Worm (Caenorhabditis elegans): ENCODE results near the gene C45B11.6.

C45B11.6 gene

ce11 chrV:11041499-11041898, 2.4 kb upstream of the C45B11.6 start, which contains the start of gene C45B11.5:
Gene C45B11.5, plus strand, starts transcription at chrV:11041799.
- no peak for TF ChIP-seq nhr-28 (tag; optimal IDR thresholded peaks at IDR 0.05)
- no peak for TF ChIP-seq lin-32 (GFP tag; optimal IDR thresholded peaks at IDR 0.05)
- TF ChIP-seq snpc-4 (tag; optimal IDR thresholded peaks at IDR 0.05): no peak
- TF ChIP-seq cnd-1 (tag; optimal IDR thresholded peaks at IDR 0.05): no peak
- TF ChIP-seq sem-2 (GFP tag; optimal IDR thresholded peaks at IDR 0.05): no peak
- no peak for TF ChIP-seq mab-5 (tag; optimal IDR thresholded peaks at IDR 0.05)
- TF ChIP-seq nhr-76 (tag; optimal IDR thresholded peaks at IDR 0.05): no peak
- no peak for TF ChIP-seq ham-2 (GFP tag; optimal IDR thresholded peaks at IDR 0.05)
- TF ChIP-seq blmp-1 (tag; optimal IDR thresholded peaks at IDR 0.05): no peak
- TF ChIP-seq flh-1 (GFP tag; optimal IDR thresholded peaks at IDR 0.05): no peak
- no peak for TF ChIP-seq elt-3 (tag; optimal IDR thresholded peaks at IDR 0.05)
- no peak for TF ChIP-seq bed-3 (GFP tag; optimal IDR thresholded peaks at IDR 0.05)
- TF ChIP-seq zip-8 (tag; optimal IDR thresholded peaks at IDR 0.05): no peak
- TF ChIP-seq unc-120 (tag; optimal IDR thresholded peaks at IDR 0.05; ENCODE audit: poor library complexity, severe bottlenecking): no peak
- TF ChIP-seq mep-1 (tag; optimal IDR thresholded peaks at IDR 0.05): no peak
- no peak for TF ChIP-seq ceh-39 (tag; optimal IDR thresholded peaks at IDR 0.05)
- TF ChIP-seq nhr-237 (tag; optimal IDR thresholded peaks at IDR 0.05): no peak
- TF ChIP-seq M03D4.4 (tag; optimal IDR thresholded peaks at IDR 0.05): no peak
- no peak for TF ChIP-seq lin-13 (tag; optimal IDR thresholded peaks at IDR 0.05)
- no peak for TF ChIP-seq pha-4 (tag; optimal IDR thresholded peaks at IDR 0.05)

DNA sequence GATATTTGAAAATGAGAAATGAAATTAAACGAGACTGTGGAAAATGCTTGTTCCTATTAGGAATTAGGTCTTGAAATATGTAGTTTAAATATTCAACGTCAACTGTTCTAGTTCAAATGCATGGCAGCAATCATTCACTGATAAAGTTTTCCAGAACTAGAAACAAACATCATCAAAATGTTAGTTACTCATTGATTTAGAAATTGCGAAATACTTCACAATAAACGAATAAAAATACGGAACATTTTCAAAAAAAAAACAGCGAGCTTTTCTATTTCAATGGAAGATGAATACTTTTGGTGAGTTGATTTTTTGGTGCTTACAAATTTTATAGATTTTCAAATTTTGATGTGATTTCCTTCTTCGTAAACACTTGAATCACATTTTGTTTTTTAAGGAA, 1.3 kb upstream of the C45B11.6 start, which contains the start of gene C45B11.2:
Gene C45B11.2 (plus strand): TSS at position 173 of the 400 bp plus-strand sequence.
- TF ChIP-seq ces-1 (GFP tag; optimal IDR thresholded peaks at IDR 0.05): no peak

DNA sequence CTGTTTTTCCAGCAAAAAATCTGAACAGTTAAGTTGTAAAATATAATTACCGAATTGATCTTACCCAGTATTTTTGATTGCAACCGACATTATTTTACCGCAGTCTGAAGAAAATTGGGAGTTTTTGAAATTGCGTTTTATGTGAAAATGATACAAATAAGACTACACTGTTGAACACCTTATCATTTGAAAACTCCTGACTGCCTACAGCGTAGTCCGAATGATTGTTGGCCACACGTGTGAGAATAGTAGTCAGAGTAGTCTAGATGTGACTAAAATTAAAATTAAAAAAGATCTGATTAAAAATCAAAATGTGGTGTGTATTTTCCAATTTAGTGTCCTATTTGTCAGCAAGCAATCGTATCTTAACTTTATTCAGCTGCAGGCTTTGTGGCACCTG, 2.9 kb downstream of the C45B11.6 start, which contains the start of gene dhs-18:
Gene dhs-18 (minus strand): TSS at position 104 of the 400 bp plus-strand sequence.
- TF ChIP-seq ces-1 (GFP tag; optimal IDR thresholded peaks at IDR 0.05) (no peak), blmp-1 (tag; optimal IDR thresholded peaks at IDR 0.05) (no peak), cnd-1 (tag; optimal IDR thresholded peaks at IDR 0.05) (no peak), nhr-76 (tag; optimal IDR thresholded peaks at IDR 0.05) (no peak), elt-1 (tag; optimal IDR thresholded peaks at IDR 0.05; ENCODE audit: borderline replicate concordance, insufficient read depth) (no peak), tbx-8 (GFP tag; optimal IDR thresholded peaks at IDR 0.05) (no peak), flh-1 (GFP tag; optimal IDR thresholded peaks at IDR 0.05) (no peak), lsy-2 (tag; optimal IDR thresholded peaks at IDR 0.05) (no peak)

- no peak for TF ChIP-seq unc-120 (tag; optimal IDR thresholded peaks at IDR 0.05; ENCODE audit: poor library complexity, severe bottlenecking)
- no peak for TF ChIP-seq snpc-4 (tag; optimal IDR thresholded peaks at IDR 0.05)
- TF ChIP-seq ztf-11 (tag; optimal IDR thresholded peaks at IDR 0.05): no peak
- no peak for TF ChIP-seq tbx-8 (GFP tag; optimal IDR thresholded peaks at IDR 0.05)
- no peak for TF ChIP-seq nhr-237 (tag; optimal IDR thresholded peaks at IDR 0.05)
- no peak for TF ChIP-seq mep-1 (tag; optimal IDR thresholded peaks at IDR 0.05)
- no peak for TF ChIP-seq unc-39 (tag; optimal IDR thresholded peaks at IDR 0.05)
- no peak for TF ChIP-seq mls-2 (tag; optimal IDR thresholded peaks at IDR 0.05)
- TF ChIP-seq ceh-39 (tag; optimal IDR thresholded peaks at IDR 0.05): no peak
- TF ChIP-seq elt-1 (tag; optimal IDR thresholded peaks at IDR 0.05; ENCODE audit: borderline replicate concordance, insufficient read depth): no peak
- no peak for TF ChIP-seq lsy-2 (tag; optimal IDR thresholded peaks at IDR 0.05)
- TF ChIP-seq lin-13 (tag; optimal IDR thresholded peaks at IDR 0.05): no peak
- TF ChIP-seq lin-32 (GFP tag; optimal IDR thresholded peaks at IDR 0.05): no peak
- TF ChIP-seq sem-2 (GFP tag; optimal IDR thresholded peaks at IDR 0.05): no peak
- no peak for TF ChIP-seq elt-3 (tag; optimal IDR thresholded peaks at IDR 0.05)
- no peak for TF ChIP-seq ceh-83 (GFP tag; optimal IDR thresholded peaks at IDR 0.05)
- TF ChIP-seq M03D4.4 (tag; optimal IDR thresholded peaks at IDR 0.05): no peak
- no peak for TF ChIP-seq nhr-12 (tag; optimal IDR thresholded peaks at IDR 0.05)
- no peak for TF ChIP-seq pha-4 (tag; optimal IDR thresholded peaks at IDR 0.05)
- TF ChIP-seq unc-62 (GFP tag; optimal IDR thresholded peaks at IDR 0.05): no peak
Measured at ce11 chrV:11048678-11049077, 4.8 kb downstream of the C45B11.6 start, which contains the start of gene srh-74. Gene srh-74, minus strand, starts transcription at chrV:11048778.

DNA sequence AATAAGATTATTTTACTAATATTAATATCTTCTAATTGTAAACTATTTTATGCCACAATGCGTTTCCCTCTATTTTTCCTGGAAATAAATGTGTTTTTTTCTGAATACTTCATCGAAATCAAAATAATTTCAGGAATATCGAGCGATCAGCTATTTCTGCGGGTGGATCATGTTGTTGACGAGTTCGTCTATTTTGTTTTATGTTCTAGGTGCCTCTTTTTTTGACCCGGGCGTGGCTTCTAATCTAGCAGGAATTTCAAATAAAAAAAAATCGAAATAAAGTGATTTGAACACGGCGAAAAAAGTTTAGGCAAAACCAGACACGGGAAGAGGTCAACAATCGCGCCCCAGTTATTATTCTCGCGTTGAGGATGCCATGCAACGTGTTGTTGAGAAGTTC, 8.1 kb downstream of the C45B11.6 start, which contains the start of gene T04C12.33:
Gene T04C12.33 (plus strand): TSS at position 301 of the 400 bp plus-strand sequence.
- TF ChIP-seq nhr-237 (tag; optimal IDR thresholded peaks at IDR 0.05): no peak
- no peak for TF ChIP-seq snpc-4 (tag; optimal IDR thresholded peaks at IDR 0.05)
- TF ChIP-seq drap-1 (GFP tag; optimal IDR thresholded peaks at IDR 0.05): no peak
- TF ChIP-seq unc-62 (GFP tag; optimal IDR thresholded peaks at IDR 0.05): no peak
- no peak for TF ChIP-seq mls-2 (tag; optimal IDR thresholded peaks at IDR 0.05)
- no peak for TF ChIP-seq nhr-2 (tag; optimal IDR thresholded peaks at IDR 0.05)
- TF ChIP-seq blmp-1 (tag; optimal IDR thresholded peaks at IDR 0.05): no peak

Data from whole organism, mixed stage, embryonic.